Worm (Caenorhabditis elegans) whole organism, L3 larva: ENCODE data around the gene B0310.1.

Experiments
- ZK546.5 ChIP-seq: sonication (generic microtip); optimal IDR thresholded peaks from 2 replicates; lab custom pipeline; 2017; ENCODE audit warnings: missing biosample characterization, missing genetic modification characterization
- eor-1 ChIP-seq, 2 experiments: fragments of 150-350 bp; optimal IDR thresholded peaks; 2 replicates each; lab custom pipeline; 2014 to 2018; ENCODE audit warnings: missing biosample characterization in 2 of 2, missing genetic modification characterization in 2 of 2
- pha-4 ChIP-seq: fragments of 150-350 bp; optimal IDR thresholded peaks from 2 replicates; lab custom pipeline; 2014; ENCODE audit warnings: missing biosample characterization, missing genetic modification reagents, missing genetic modification characterization

ce11 chrX:487669-488068, 5.4 kb upstream of the B0310.1 start:
- TF ChIP-seq pha-4 (tag; lab: Kevin White, UChicago) (no peak), ZK546.5 (tag; lab: Kevin White, UChicago) (no peak), eor-1 (tag; optimal IDR thresholded peaks at IDR 0.05; lab: Kevin White, UChicago) (no peak)
